Worm (Caenorhabditis elegans) whole organism, mixed stage, embryonic: ENCODE measurements around the gene fbxa-99.

ENCODE experiments used
- M03D4.4 ChIP-seq: sonication (generic microtip); optimal IDR thresholded peaks from 2 replicates; lab custom pipeline; 2017; ENCODE audit warnings: mild to moderate bottlenecking, missing genetic modification characterization, missing compliant biosample characterization
- bed-3 ChIP-seq: fragments of 200-800 bp; sonication (Bioruptor generic); optimal IDR thresholded peaks from 3 replicates; lab custom pipeline; 2018; ENCODE audit warnings: mild to moderate bottlenecking, missing genetic modification characterization, moderate library complexity, missing compliant biosample characterization
- blmp-1 ChIP-seq: fragments of 150-350 bp; optimal IDR thresholded peaks from 2 replicates; lab custom pipeline; 2014; ENCODE audit warnings: missing biosample characterization, missing genetic modification characterization
- ceh-39 ChIP-seq: fragments of 150-350 bp; optimal IDR thresholded peaks from 2 replicates; lab custom pipeline; 2014; ENCODE audit warnings: missing biosample characterization, missing genetic modification characterization
- ceh-43 ChIP-seq: fragments of 200-800 bp; sonication (Bioruptor generic); optimal IDR thresholded peaks from 2 replicates; lab custom pipeline; 2018; ENCODE audit warnings: mild to moderate bottlenecking, missing genetic modification characterization, moderate library complexity, missing compliant biosample characterization
- ceh-83 ChIP-seq: fragments of 200-800 bp; sonication (Bioruptor generic); optimal IDR thresholded peaks from 2 replicates; lab custom pipeline; 2018; ENCODE audit warnings: mild to moderate bottlenecking, missing genetic modification characterization, missing compliant biosample characterization
- ces-1 ChIP-seq: fragments of 150-350 bp; optimal IDR thresholded peaks from 2 replicates; lab custom pipeline; 2014; ENCODE audit warnings: missing biosample characterization, missing genetic modification reagents, missing genetic modification characterization
- cnd-1 ChIP-seq: fragments of 200-800 bp; sonication (Bioruptor generic); optimal IDR thresholded peaks from 2 replicates; lab custom pipeline; 2018; ENCODE audit warnings: mild to moderate bottlenecking, missing genetic modification characterization, missing compliant biosample characterization
- drap-1 ChIP-seq: fragments of 200-800 bp; sonication (Bioruptor generic); optimal IDR thresholded peaks from 3 replicates; lab custom pipeline; 2018; ENCODE audit warnings: mild to moderate bottlenecking, missing genetic modification characterization, missing compliant biosample characterization
- elt-1 ChIP-seq: sonication (generic microtip); optimal IDR thresholded peaks from 2 replicates; lab custom pipeline; 2017; ENCODE audit warnings: missing genetic modification characterization, mild to moderate bottlenecking, missing compliant biosample characterization, antibody characterized with exemption, moderate library complexity, borderline replicate concordance; ENCODE audit not compliant: insufficient read depth
- elt-3 ChIP-seq: fragments of 150-350 bp; optimal IDR thresholded peaks from 2 replicates; lab custom pipeline; 2014; ENCODE audit warnings: missing biosample characterization, missing genetic modification characterization
- flh-1 ChIP-seq: fragments of 200-800 bp; sonication (Bioruptor generic); optimal IDR thresholded peaks from 2 replicates; lab custom pipeline; 2018; ENCODE audit warnings: mild to moderate bottlenecking, missing genetic modification characterization, moderate library complexity, missing compliant biosample characterization
- hlh-1 ChIP-seq: fragments of 150-350 bp; optimal IDR thresholded peaks from 2 replicates; lab custom pipeline; 2014; ENCODE audit warnings: missing biosample characterization, missing genetic modification reagents, missing genetic modification characterization
- lin-13 ChIP-seq: fragments of 150-350 bp; optimal IDR thresholded peaks from 2 replicates; lab custom pipeline; 2014; ENCODE audit warnings: missing biosample characterization, missing genetic modification characterization
- lin-32 ChIP-seq: fragments of 200-800 bp; sonication (Bioruptor generic); optimal IDR thresholded peaks from 2 replicates; lab custom pipeline; 2018; ENCODE audit warnings: mild to moderate bottlenecking, missing genetic modification characterization, missing compliant biosample characterization
- lsy-2 ChIP-seq: fragments of 150-350 bp; optimal IDR thresholded peaks from 2 replicates; lab custom pipeline; 2014; ENCODE audit warnings: missing biosample characterization, missing genetic modification characterization
- mab-5 ChIP-seq: fragments of 150-350 bp; optimal IDR thresholded peaks from 2 replicates; lab custom pipeline; 2014; ENCODE audit warnings: missing biosample characterization, missing genetic modification characterization
- mep-1 ChIP-seq: fragments of 150-350 bp; optimal IDR thresholded peaks from 2 replicates; lab custom pipeline; 2017; ENCODE audit warnings: missing biosample characterization, missing genetic modification reagents, missing genetic modification characterization, inconsistent platforms
- mls-2 ChIP-seq: sonication (generic microtip); optimal IDR thresholded peaks from 2 replicates; lab custom pipeline; 2016; ENCODE audit warnings: mild to moderate bottlenecking, missing genetic modification characterization, moderate library complexity, missing compliant biosample characterization
- nhr-12 ChIP-seq: fragments of 150-350 bp; optimal IDR thresholded peaks from 2 replicates; lab custom pipeline; 2014; ENCODE audit warnings: missing biosample characterization, missing genetic modification characterization
- nhr-2 ChIP-seq: fragments of 150-350 bp; optimal IDR thresholded peaks from 2 replicates; lab custom pipeline; 2014; ENCODE audit warnings: missing biosample characterization, missing genetic modification characterization
- nhr-237 ChIP-seq: fragments of 150-350 bp; optimal IDR thresholded peaks from 2 replicates; lab custom pipeline; 2014; ENCODE audit warnings: missing biosample characterization, missing genetic modification characterization
- nhr-28 ChIP-seq: fragments of 150-350 bp; optimal IDR thresholded peaks from 2 replicates; lab custom pipeline; 2014; ENCODE audit warnings: missing biosample characterization, missing genetic modification characterization
- pha-4 ChIP-seq: fragments of 150-350 bp; optimal IDR thresholded peaks from 2 replicates; lab custom pipeline; 2018; ENCODE audit warnings: missing biosample characterization, missing genetic modification reagents, missing genetic modification characterization
- sem-2 ChIP-seq: fragments of 200-800 bp; sonication (Bioruptor generic); optimal IDR thresholded peaks from 2 replicates; lab custom pipeline; 2018; ENCODE audit warnings: mild to moderate bottlenecking, missing genetic modification characterization, missing compliant biosample characterization
- snpc-4 ChIP-seq: fragments of 150-350 bp; optimal IDR thresholded peaks from 2 replicates; lab custom pipeline; 2014; ENCODE audit warnings: missing biosample characterization, missing genetic modification characterization
- sptf-1 ChIP-seq: sonication (generic microtip); optimal IDR thresholded peaks from 2 replicates; lab custom pipeline; 2017; ENCODE audit warnings: mild to moderate bottlenecking, missing genetic modification characterization, moderate library complexity, missing compliant biosample characterization
- unc-120 ChIP-seq: sonication (generic microtip); optimal IDR thresholded peaks from 2 replicates; lab custom pipeline; 2017; ENCODE audit warnings: missing genetic modification characterization, missing compliant biosample characterization; ENCODE audit not compliant: poor library complexity, severe bottlenecking
- unc-62 ChIP-seq: fragments of 150-350 bp; optimal IDR thresholded peaks from 2 replicates; lab custom pipeline; 2014; ENCODE audit warnings: missing biosample characterization, missing genetic modification reagents, missing genetic modification characterization
- zip-8 ChIP-seq: fragments of 150-350 bp; optimal IDR thresholded peaks from 2 replicates; lab custom pipeline; 2014; ENCODE audit warnings: missing biosample characterization, missing genetic modification characterization
- ztf-11 ChIP-seq: fragments of 150-350 bp; optimal IDR thresholded peaks from 2 replicates; lab custom pipeline; 2014; ENCODE audit warnings: missing biosample characterization, missing genetic modification characterization

Gene fbxa-99

DNA sequence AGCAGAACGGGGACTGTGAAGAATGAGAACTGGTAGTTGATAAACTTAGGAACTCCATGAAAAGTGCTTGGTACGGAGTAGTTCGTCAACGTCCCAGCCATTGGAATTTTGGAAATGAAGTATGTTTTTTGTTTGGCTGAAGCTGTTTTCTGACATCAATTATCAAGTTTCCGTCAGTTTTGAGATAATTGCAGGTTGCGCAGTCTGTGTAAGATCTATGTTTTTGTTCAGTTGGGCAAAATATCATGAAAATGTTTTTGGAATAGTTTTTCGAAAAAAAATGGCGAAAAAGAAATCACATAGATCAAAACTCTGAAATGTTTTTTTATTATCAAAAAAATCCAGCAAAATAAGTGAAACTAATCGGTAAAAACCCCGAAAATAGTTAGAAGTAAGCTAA lies 7.8 kb downstream of the fbxa-99 start, which contains the start of gene sru-22:
Gene sru-22 (minus strand): TSS at position 101 of the 400 bp plus-strand sequence.
- no peak for TF ChIP-seq M03D4.4 (tag; lab: Kevin White, UChicago)
- no peak for TF ChIP-seq bed-3 (GFP tag; lab: Kevin White, UChicago)
- no peak for TF ChIP-seq elt-1
- no peak for TF ChIP-seq snpc-4
- no peak for TF ChIP-seq ztf-11 (tag; lab: Kevin White, UChicago)
- no peak for TF ChIP-seq hlh-1 (tag; lab: Kevin White, UChicago)
- TF ChIP-seq zip-8 (tag; lab: Kevin White, UChicago), result no peak
- TF ChIP-seq elt-3, result no peak

DNA sequence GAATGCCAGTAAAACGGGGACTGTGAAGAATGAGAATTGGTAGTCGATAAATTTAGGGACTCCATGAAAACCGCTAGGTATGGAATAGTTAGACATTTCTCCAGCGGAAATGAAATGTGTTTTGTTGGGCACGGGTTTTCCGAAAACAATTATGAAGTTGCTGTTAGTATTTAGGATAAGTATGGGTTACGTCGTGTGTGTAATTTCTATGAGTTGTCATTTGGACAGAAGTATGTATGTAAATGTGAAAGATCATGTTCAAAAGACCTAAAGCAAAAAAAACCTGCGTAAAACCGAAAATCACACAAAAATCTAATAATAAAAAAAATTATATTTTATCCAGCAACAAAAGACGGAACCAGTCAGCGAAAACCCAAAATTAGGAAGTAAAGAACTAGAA lies 10.2 kb downstream of the fbxa-99 start, which contains the start of gene sru-23:
Gene sru-23 (minus strand): TSS at position 101 of the 400 bp plus-strand sequence.
- TF ChIP-seq flh-1 (GFP tag; lab: Kevin White, UChicago) (no peak), ztf-11 (tag; lab: Kevin White, UChicago) (no peak), lin-32 (GFP tag; lab: Kevin White, UChicago) (no peak), ceh-39 (tag; lab: Kevin White, UChicago) (no peak), ceh-43 (no peak), nhr-28 (no peak), nhr-12 (tag; lab: Kevin White, UChicago) (no peak), cnd-1 (tag; lab: Kevin White, UChicago) (no peak), unc-120 (tag; lab: Kevin White, UChicago) (no peak), nhr-2 (tag; lab: Kevin White, UChicago) (no peak), zip-8 (tag; lab: Kevin White, UChicago) (no peak), elt-3 (no peak)

DNA sequence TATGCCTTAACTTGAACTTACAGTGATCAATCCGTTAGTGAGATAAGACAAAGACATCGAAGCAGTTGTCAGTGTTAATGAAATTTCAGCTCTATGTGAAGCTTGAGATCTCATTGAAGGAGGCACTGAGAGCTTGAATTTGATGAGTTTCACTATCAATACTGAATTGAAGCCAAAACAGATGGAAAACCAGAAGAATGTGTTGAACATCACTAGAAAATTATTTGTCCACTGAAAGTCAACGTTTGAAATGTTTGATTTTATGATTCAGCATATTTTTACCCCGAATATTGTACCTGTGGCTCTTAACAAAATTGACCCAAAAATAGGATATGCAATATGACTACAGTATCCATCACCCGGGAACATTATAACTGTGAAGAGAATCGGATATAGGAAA lies 11.8 kb downstream of the fbxa-99 start:
- TF ChIP-seq sptf-1 (tag; lab: Kevin White, UChicago) (no peak), nhr-237 (no peak), blmp-1 (tag; lab: Kevin White, UChicago) (no peak), cnd-1 (tag; lab: Kevin White, UChicago) (no peak), drap-1 (GFP tag; lab: Kevin White, UChicago) (no peak), ceh-83 (GFP tag; lab: Kevin White, UChicago) (no peak), mls-2 (tag; lab: Kevin White, UChicago) (no peak), pha-4 (no peak), lin-13 (tag; lab: Kevin White, UChicago) (no peak), mab-5 (tag; lab: Kevin White, UChicago) (no peak), unc-120 (tag; lab: Kevin White, UChicago) (no peak), ceh-43 (no peak), unc-62 (GFP tag; lab: Kevin White, UChicago) (no peak), snpc-4 (no peak), sem-2 (GFP tag; lab: Kevin White, UChicago) (no peak)

DNA sequence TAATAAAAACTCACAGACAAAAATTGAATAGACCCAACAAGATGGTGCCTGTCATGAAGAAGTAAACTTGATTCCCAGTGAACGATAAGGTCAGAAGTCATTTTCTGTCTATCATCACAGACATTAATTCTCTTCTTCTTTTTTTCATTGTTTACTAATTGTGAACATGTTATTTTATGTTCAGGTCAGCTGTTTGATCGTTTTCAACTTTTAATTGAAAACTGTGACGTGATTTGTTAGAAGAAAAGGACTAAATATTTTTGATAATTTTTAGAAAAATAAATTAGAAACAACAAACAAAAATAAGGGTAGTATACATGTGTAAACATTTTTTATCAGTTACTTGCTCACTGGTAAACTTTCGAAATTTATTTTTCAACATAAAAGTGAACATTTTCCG lies 13.0 kb downstream of the fbxa-99 start, which contains the start of gene F36G9.7:
Gene F36G9.7 (minus strand): TSS at position 101 of the 400 bp plus-strand sequence.
- TF ChIP-seq mep-1 (tag; lab: Kevin White, UChicago) (no peak), M03D4.4 (tag; lab: Kevin White, UChicago) (no peak), mls-2 (tag; lab: Kevin White, UChicago) (no peak), pha-4 (no peak), ces-1 (GFP tag; lab: Kevin White, UChicago) (no peak), nhr-12 (tag; lab: Kevin White, UChicago) (no peak), lsy-2 (tag; lab: Kevin White, UChicago) (no peak), ceh-83 (GFP tag; lab: Kevin White, UChicago) (no peak), lin-32 (GFP tag; lab: Kevin White, UChicago) (no peak), ztf-11 (tag; lab: Kevin White, UChicago) (no peak), elt-3 (no peak), lin-13 (tag; lab: Kevin White, UChicago) (no peak)

DNA sequence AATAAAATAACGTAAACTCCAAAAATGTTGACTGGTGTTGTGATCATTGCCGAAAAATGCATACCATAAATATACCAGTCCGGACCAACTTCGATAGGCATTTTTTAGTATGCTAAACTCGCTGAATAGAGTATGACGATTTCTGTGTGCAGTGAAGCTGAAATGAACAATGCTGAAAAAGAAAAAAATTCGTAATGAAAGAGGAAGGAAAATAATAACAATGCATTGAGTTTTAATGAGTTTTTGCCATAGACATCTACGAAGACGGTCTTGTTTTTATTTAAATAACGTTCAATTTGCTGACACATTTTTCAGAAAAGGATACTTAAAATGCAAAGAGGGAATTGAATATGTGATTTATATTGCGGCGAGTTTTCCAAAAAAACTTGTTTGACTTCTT lies 15.1 kb downstream of the fbxa-99 start, which contains the start of gene sri-1:
Gene sri-1 (minus strand): TSS at position 101 of the 400 bp plus-strand sequence.
- TF ChIP-seq elt-1 (no peak), ceh-39 (tag; lab: Kevin White, UChicago) (no peak)
- TF ChIP-seq, all 35 proteins: peak for 0
